Fruit fly (Drosophila melanogaster): ENCODE measurements around the gene Toll-9.

DNA sequence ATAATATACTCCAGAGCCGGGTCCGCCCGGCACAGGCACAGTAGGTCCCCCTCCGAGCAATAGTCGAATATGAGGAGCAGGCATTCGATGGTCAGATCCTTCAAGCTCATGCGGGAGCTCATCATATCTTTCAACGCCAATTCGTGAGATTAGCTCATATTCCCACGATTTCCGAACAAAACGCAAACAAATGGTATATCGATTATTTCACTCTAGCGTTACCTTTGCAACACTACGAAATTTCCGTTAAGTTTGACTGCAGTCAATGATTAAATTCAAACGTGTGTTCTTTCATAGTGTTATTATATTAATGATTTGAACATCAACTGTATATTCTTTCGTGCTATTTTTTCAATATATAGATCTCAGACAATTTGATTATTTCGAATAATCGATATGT, 26.8 kb upstream of the Toll-9 start, which contains the start of gene CG33969:
- TF ChIP-seq CG8478 (optimal IDR thresholded peaks at IDR 0.05) (no peak), CTCF (optimal IDR thresholded peaks at IDR 0.05) (no peak)
